Worm (Caenorhabditis elegans): ENCODE results near the gene F48C5.2.
A peak's percentile ranks its signal among the peaks of the same experiment; 100 is the strongest.

Gene F48C5.2

ce11 chrX:11469600-11469999 is 15.5 kb upstream of the F48C5.2 start:
- TF ChIP-seq cey-2 (tag; optimal IDR thresholded peaks at IDR 0.05; ENCODE audit: borderline replicate concordance, insufficient read depth) = no peak
- no peak for TF ChIP-seq Y75B8A.6 (GFP tag; IDR thresholded peaks at IDR 0.05)
- TF ChIP-seq spr-1 (tag; optimal IDR thresholded peaks at IDR 0.05) = no peak
- no peak for TF ChIP-seq fos-1 (tag; optimal IDR thresholded peaks at IDR 0.05)
- TF ChIP-seq dmd-6 (GFP tag; IDR thresholded peaks at IDR 0.05) = peak; percentile 56
- TF ChIP-seq hif-1 (tag; optimal IDR thresholded peaks at IDR 0.05) = peak in 1 of 2 experiments; percentile 13
- no peak for TF ChIP-seq nhr-76 (tag; optimal IDR thresholded peaks at IDR 0.05)
- TF ChIP-seq hlh-11 (tag; optimal IDR thresholded peaks at IDR 0.05) = peak; percentile 77
- TF ChIP-seq hmg-1.1 (GFP tag; IDR thresholded peaks at IDR 0.05) = 0 out of 2 replicates have a peak, but pooled peaks have one; percentile 18
- TF ChIP-seq php-3 (GFP tag; IDR thresholded peaks at IDR 0.05) = 0 out of 2 replicates have a peak, but pooled peaks have one; percentile 23
- TF ChIP-seq nhr-10 (tag; optimal IDR thresholded peaks at IDR 0.05) = no peak
- TF ChIP-seq daf-12 (tag; optimal IDR thresholded peaks at IDR 0.05) = no peak
- no peak for TF ChIP-seq lin-13 (GFP tag; optimal IDR thresholded peaks at IDR 0.05)
- no peak for TF ChIP-seq unc-39 (tag; optimal IDR thresholded peaks at IDR 0.05)
- TF ChIP-seq hlh-30 (tag; optimal IDR thresholded peaks at IDR 0.05; ENCODE audit: insufficient read depth) = peak; percentile 97
- no peak for TF ChIP-seq tag-97 (GFP tag; IDR thresholded peaks at IDR 0.05)
- TF ChIP-seq nhr-48 (tag; optimal IDR thresholded peaks at IDR 0.05) = no peak
- TF ChIP-seq spr-3 (GFP tag; optimal IDR thresholded peaks at IDR 0.05) = no peak
- TF ChIP-seq ces-1 (GFP tag; optimal IDR thresholded peaks at IDR 0.05) = no peak
- no peak for TF ChIP-seq duxl-1 (tag; optimal IDR thresholded peaks at IDR 0.05; ENCODE audit: poor library complexity)
- TF ChIP-seq aha-1 (tag) = peak; percentile 95
- peak; percentile 49 for TF ChIP-seq nhr-11 (tag; optimal IDR thresholded peaks at IDR 0.05)
- TF ChIP-seq ama-1 (optimal IDR thresholded peaks at IDR 0.05) = peak; percentile 21
- TF ChIP-seq F44E2.7 (GFP tag; IDR thresholded peaks at IDR 0.05) = no peak
- TF ChIP-seq aly-2 (tag; optimal IDR thresholded peaks at IDR 0.05) = no peak
- TF ChIP-seq pha-4 (GFP tag; IDR thresholded peaks at IDR 0.05) = no peak
- TF ChIP-seq pha-4 (tag; optimal IDR thresholded peaks at IDR 0.05) = peak; percentile 66
- no peak for TF ChIP-seq dmd-8 (GFP tag; IDR thresholded peaks at IDR 0.05)
- TF ChIP-seq F49E8.2 (tag; optimal IDR thresholded peaks at IDR 0.05; ENCODE audit: borderline replicate concordance) = no peak
- TF ChIP-seq nhr-41 (GFP tag; IDR thresholded peaks at IDR 0.05) = no peak
- no peak for TF ChIP-seq madf-5 (GFP tag; IDR thresholded peaks at IDR 0.05)
- TF ChIP-seq ceh-82 (tag; optimal IDR thresholded peaks at IDR 0.05) = no peak
- TF ChIP-seq lsy-2 (tag; optimal IDR thresholded peaks at IDR 0.05) = peak in 1 of 2 experiments; percentile 31
- TF ChIP-seq nhr-77 (tag; optimal IDR thresholded peaks at IDR 0.05) = peak; percentile 80
- no peak for TF ChIP-seq lir-3 (tag; optimal IDR thresholded peaks at IDR 0.05)
- TF ChIP-seq ZK546.5 (tag; optimal IDR thresholded peaks at IDR 0.05) = no peak
- no peak for TF ChIP-seq nhr-6 (tag; optimal IDR thresholded peaks at IDR 0.05)
- no peak for TF ChIP-seq egl-43 (GFP tag; IDR thresholded peaks at IDR 0.05)
- no peak for TF ChIP-seq dpl-1 (GFP tag; optimal IDR thresholded peaks at IDR 0.05)
- peak; percentile 67 for TF ChIP-seq nhr-28 (tag; optimal IDR thresholded peaks at IDR 0.05)
- TF ChIP-seq zag-1 (tag; optimal IDR thresholded peaks at IDR 0.05) = no peak
- 0 out of 2 replicates have a peak, but pooled peaks have one; percentile 16 for TF ChIP-seq ctbp-1 (GFP tag; IDR thresholded peaks at IDR 0.05)
- TF ChIP-seq mxl-3 (GFP tag; optimal IDR thresholded peaks at IDR 0.05) = no peak
- TF ChIP-seq tra-1 (GFP tag; IDR thresholded peaks at IDR 0.05) = no peak
- TF ChIP-seq dve-1 (tag; optimal IDR thresholded peaks at IDR 0.05; ENCODE audit: insufficient read depth) = peak; percentile 82
- TF ChIP-seq D1046.2 (GFP tag; IDR thresholded peaks at IDR 0.05) = no peak
- TF ChIP-seq zfp-3 (GFP tag; conservative IDR thresholded peaks at IDR 0.05) = no peak
- TF ChIP-seq zip-2 (tag; optimal IDR thresholded peaks at IDR 0.05) = no peak
- TF ChIP-seq F26F4.8 (GFP tag; conservative IDR thresholded peaks at IDR 0.05) = no peak
- TF ChIP-seq snpc-4 (tag; optimal IDR thresholded peaks at IDR 0.05) = no peak
- no peak for TF ChIP-seq skn-1 (tag; optimal IDR thresholded peaks at IDR 0.05)
- TF ChIP-seq mxl-2 (GFP tag; conservative IDR thresholded peaks at IDR 0.05) = no peak
- no peak for TF ChIP-seq daf-19 (GFP tag; conservative IDR thresholded peaks at IDR 0.05)

All from whole organism, L4 larva.